Worm (Caenorhabditis elegans): ENCODE measurements around the gene flp-5.

DNA sequence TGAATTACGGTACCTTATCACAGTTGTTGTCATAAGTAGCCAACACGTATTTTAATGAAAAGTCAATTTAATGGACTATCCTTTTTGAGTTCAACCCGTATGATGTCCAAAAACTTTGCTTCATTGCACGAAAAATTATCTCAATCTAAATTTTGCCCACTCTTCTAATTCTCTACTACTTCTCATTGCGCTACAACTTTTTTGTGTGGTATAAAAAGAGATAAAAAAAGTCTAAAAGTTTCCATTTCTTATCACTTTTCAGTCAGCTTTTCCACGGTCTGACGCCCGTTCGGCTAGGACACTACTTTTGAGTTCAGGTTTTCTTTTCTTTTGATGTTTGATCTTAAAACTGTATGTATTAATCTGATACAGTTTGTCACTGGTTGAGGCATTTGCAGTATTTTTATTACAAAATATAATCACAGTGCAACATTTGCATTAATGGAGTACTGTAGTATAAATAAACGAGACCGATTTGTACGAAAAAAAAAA lies 39.8 kb downstream of the flp-5 start:
- TF ChIP-seq fkh-10 (GFP tag; optimal IDR thresholded peaks at IDR 0.05) = no peak
- no peak for TF ChIP-seq lin-38 (GFP tag; IDR thresholded peaks at IDR 0.05)
- no peak for TF ChIP-seq F44E2.7 (GFP tag; IDR thresholded peaks at IDR 0.05)
- no peak for TF ChIP-seq nhr-28 (tag; optimal IDR thresholded peaks at IDR 0.05)
- no peak for TF ChIP-seq egl-27 (tag; optimal IDR thresholded peaks at IDR 0.05)
- no peak for TF ChIP-seq Y48G9A.11 (GFP tag; IDR thresholded peaks at IDR 0.05)
- no peak for TF ChIP-seq tag-97 (GFP tag; IDR thresholded peaks at IDR 0.05)
- TF ChIP-seq mdl-1 (tag; optimal IDR thresholded peaks at IDR 0.05) = no peak
- TF ChIP-seq F49E8.2 (tag; optimal IDR thresholded peaks at IDR 0.05; ENCODE audit: borderline replicate concordance) = no peak
- TF ChIP-seq unc-62 (GFP tag; optimal IDR thresholded peaks at IDR 0.05 in 1 of 2) = no peak
- no peak for TF ChIP-seq unc-62 (tag; optimal IDR thresholded peaks at IDR 0.05)
